Fruit fly (Drosophila melanogaster): ENCODE measurements around the gene CG34331.
"Not testable (repeated sequence)": the region's sequence is repeated elsewhere in the genome, so short reads cannot be mapped to it uniquely, and the experiment has no call there.

CG34331 gene

DNA sequence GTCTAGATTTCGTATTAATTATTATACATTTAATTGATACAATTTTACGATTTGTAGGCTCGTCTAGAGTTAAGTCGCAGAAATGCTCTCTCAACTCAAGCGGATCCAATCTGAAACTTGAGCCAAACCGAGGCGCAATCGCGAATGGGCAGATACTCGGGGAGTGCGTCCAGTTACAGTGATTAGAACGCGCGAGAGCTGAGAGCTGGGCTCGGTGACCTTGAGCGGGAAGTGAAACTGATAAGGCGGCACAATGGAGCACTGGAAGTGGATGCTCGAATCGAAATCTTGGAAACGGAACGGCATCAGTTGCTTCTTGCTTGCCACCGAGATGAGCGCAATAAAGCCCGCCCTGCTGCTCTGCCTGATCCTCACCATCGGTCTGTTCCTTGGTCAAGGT, at the start of gene CG34331:
Gene CG34331 (plus strand): TSS at position 301 of the 400 bp plus-strand sequence.
- TF ChIP-seq CG6854 (GFP tag; optimal IDR thresholded peaks at IDR 0.05) (no peak), svp (GFP tag) (peak; percentile 54), Ets96B (tag; optimal IDR thresholded peaks at IDR 0.05) (no peak), CG6276 (GFP tag; optimal IDR thresholded peaks at IDR 0.05) (no peak)

DNA sequence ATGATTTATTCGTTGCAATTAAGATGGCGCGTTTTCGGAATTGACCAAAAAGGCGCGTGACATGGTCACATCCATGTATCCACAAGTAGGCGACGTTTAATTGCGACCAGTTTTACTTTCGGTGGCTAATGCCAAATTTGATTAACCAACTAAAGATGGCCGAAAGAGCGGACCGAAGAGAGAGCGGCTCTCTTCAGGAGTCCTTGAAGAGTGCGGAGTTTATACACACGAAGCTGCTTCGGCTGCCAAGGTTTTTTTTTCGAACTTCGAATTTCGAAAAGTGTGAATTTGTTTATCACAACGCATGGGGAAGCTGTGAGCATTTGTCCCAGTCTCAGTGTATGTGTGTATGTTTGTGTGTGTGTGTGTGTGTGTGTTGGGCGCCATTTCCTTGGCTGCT, 38.5 kb upstream of the CG34331 start:
- TF ChIP-seq eg (GFP tag; IDR thresholded peaks at IDR 0.05), result no peak

DNA sequence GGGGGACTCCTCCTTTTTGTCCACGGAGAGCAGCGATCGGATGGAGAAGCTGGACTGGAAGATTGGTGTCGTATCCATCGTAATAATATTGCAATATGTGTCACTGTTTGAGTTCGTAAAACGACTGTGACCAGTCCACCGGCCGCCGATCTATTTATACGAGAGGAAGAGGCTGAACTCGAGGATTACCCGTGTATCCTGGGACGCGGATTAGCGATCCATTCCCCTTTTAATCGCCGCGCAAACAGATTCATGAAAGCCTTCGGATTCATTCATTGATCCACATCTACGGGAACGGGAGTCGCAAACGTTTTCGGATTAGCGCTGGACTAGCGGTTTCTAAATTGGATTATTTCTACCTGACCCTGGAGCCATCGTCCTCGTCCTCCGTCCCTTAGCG, 29.9 kb upstream of the CG34331 start, which contains the start of gene fd19B:
Gene fd19B (minus strand): TSS at position 101 of the 400 bp plus-strand sequence.
- TF ChIP-seq cyc (GFP tag; optimal IDR thresholded peaks at IDR 0.05), result no peak

DNA sequence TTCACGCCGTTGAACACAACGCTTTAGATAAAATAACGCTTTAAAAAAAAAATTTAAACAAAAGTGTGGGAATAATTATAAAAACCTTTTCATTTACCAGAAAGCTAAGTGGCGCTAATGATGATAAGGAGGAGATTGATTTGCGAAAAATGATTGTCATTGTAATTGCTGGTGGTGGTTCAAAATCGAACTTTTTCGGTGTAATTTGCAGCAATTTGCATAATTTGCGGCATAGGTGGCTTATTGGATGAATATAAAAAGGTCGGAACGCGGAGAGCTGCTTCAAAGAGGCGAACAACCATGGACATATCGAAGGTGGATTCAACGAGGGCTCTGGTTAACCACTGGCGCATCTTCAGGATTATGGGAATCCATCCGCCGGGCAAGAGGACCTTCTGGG, 28.2 kb upstream of the CG34331 start, which contains the start of gene Or19b:
Gene Or19b (plus strand): TSS at position 301 of the 400 bp plus-strand sequence.
- not testable (repeated sequence) for TF ChIP-seq Sox102F, achi, Met (GFP tag; optimal IDR thresholded peaks at IDR 0.05)

DNA sequence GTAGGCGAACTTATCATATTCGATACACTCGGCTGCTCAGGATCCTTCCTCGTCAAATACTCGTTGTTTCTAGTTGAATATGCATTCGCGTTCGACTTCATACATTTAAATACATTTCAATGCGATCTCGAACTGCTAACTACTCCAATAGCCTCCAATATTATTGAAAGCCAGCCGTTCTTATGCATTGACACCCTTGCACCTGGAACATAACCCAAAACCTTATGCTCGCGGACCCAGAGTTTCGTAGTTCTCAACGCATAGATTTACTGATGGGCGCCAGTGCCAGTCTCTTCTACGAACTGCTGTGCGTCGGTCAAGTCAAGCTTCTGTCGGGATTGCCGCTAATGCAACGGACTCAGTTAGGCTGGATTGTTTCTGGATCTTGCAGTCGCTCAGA, 25.9 kb upstream of the CG34331 start, which contains the start of gene CG42581:
Gene CG42581 (minus strand): TSS at position 101 of the 400 bp plus-strand sequence.
- TF ChIP-seq CG1621 (tag; optimal IDR thresholded peaks at IDR 0.05); Sox102F (GFP tag; optimal IDR thresholded peaks at IDR 0.05); CG15336 (GFP tag; IDR thresholded peaks at IDR 0.05): not testable (repeated sequence)

DNA sequence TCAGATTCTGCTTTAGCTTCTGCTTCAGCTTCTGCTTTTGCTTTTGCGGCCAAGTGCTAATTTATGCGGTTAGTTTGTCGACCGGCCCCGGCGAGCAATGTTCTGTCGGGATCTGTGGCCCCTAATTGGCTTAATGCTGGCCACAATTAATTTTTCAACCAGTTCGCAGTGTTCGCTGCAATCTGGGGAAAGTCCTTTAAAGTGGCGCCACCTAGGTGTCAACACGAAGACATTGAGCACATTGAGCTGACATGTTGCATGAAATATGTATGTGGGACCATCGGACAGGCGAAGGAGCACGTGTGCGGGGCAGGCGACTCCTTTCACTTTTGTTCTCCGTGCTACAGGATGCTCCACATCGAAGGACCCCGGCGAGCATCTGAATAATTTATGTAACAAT, 17.3 kb upstream of the CG34331 start:
- TF ChIP-seq CG34406 (GFP tag; optimal IDR thresholded peaks at IDR 0.05), result no peak
- TF ChIP-seq Hr38 (GFP tag; optimal IDR thresholded peaks at IDR 0.05), result no peak
- TF ChIP-seq CG1621 (tag; optimal IDR thresholded peaks at IDR 0.05), result no peak
- no peak for TF ChIP-seq dsx (GFP tag; optimal IDR thresholded peaks at IDR 0.05; ENCODE audit: poor library complexity, severe bottlenecking)
- no peak for TF ChIP-seq achi (GFP tag; optimal IDR thresholded peaks at IDR 0.05)
- TF ChIP-seq Hr4 (GFP tag; optimal IDR thresholded peaks at IDR 0.05), result no peak
- no peak for TF ChIP-seq CG11294 (GFP tag; IDR thresholded peaks at IDR 0.05)
- TF ChIP-seq CG32006 (GFP tag; optimal IDR thresholded peaks at IDR 0.05), result no peak
- TF ChIP-seq net (GFP tag; optimal IDR thresholded peaks at IDR 0.05), result no peak

DNA sequence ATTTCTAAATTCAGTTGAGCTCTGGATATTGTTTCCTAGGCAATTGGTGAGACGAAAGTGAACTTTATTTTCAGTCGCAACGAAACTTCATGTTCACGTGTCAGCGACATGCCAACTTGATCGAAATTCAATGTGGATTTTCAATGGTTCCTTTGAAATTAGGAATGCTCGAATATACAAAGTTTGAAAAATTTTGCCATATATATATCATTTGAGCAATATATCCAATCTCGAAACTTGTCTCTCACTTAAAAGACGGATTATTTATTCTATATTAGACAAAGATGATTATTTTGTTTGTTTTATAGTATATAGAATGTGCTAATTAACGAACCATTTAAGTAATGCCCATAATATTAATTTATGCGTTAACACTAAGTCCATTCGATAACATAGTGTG, 11.8 kb upstream of the CG34331 start, which contains the start of gene karr:
Gene karr (minus strand): TSS at position 101 of the 400 bp plus-strand sequence.
- TF ChIP-seq Eip78C (GFP tag), result no peak
- TF ChIP-seq dac (GFP tag; optimal IDR thresholded peaks at IDR 0.05), result no peak
- no peak for TF ChIP-seq CG11294 (GFP tag; IDR thresholded peaks at IDR 0.05)

DNA sequence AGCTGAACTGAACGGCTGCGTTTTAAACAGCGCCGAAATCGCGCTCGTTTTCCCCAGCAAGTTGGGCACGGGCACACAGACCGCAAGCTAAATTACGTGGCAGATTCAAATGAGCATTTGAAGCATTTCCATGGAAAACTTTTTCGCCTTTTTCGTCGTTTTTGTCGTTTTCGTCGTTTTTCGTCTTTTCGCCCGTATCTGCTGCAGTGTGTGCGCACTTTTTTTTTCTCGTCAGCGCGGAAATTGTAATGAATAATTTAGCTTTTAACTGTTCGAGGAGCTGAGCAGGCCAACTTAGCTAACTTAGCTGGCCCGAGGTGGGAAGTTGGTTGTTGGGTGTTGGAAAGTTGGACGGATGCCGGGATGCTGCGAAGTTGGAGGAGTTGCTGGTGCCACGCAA, 7.3 kb downstream of the CG34331 start:
- TF ChIP-seq CG3032 (tag; optimal IDR thresholded peaks at IDR 0.05) (no peak), CG6808 (GFP tag; optimal IDR thresholded peaks at IDR 0.05) (no peak), CG15336 (GFP tag; IDR thresholded peaks at IDR 0.05) (peak; percentile 12; the same call in 1 of the 2 replicates), dac (GFP tag; optimal IDR thresholded peaks at IDR 0.05) (peak; percentile 10), Eip93F (GFP tag; optimal IDR thresholded peaks at IDR 0.05) (no peak), Eip78C (GFP tag) (no peak), CG6276 (GFP tag; optimal IDR thresholded peaks at IDR 0.05) (peak; percentile 72), Hr38 (GFP tag; optimal IDR thresholded peaks at IDR 0.05) (no peak), Lpt (GFP tag; optimal IDR thresholded peaks at IDR 0.05) (peak; percentile 9), eg (GFP tag; IDR thresholded peaks at IDR 0.05) (peak; percentile 46; the same call in 1 of the 3 replicates), Hr4 (GFP tag; optimal IDR thresholded peaks at IDR 0.05) (no peak), CG11902 (GFP tag; optimal IDR thresholded peaks at IDR 0.05) (no peak), net (GFP tag; optimal IDR thresholded peaks at IDR 0.05) (no peak), CG3919 (GFP tag; optimal IDR thresholded peaks at IDR 0.05) (no peak), CG11762 (GFP tag; optimal IDR thresholded peaks at IDR 0.05; ENCODE audit: insufficient read depth) (no peak), CG8119 (GFP tag; IDR thresholded peaks at IDR 0.05) (peak; percentile 47; the same call in 1 of the 3 replicates)
